Worm (Caenorhabditis elegans) whole organism, L3 larva: Measurements from ENCODE around the gene srw-137.

Source experiments
- ama-1 ChIP-seq: fragments of 150-350 bp; optimal IDR thresholded peaks from 2 replicates; lab custom pipeline; 2018
- fos-1 ChIP-seq: fragments of 150-350 bp; optimal IDR thresholded peaks from 2 replicates; lab custom pipeline; 2014; ENCODE audit warnings: missing biosample characterization, missing genetic modification characterization
- nhr-11 ChIP-seq: fragments of 150-350 bp; optimal IDR thresholded peaks from 2 replicates; lab custom pipeline; 2014; ENCODE audit warnings: missing biosample characterization, missing genetic modification characterization
- nhr-237 ChIP-seq: fragments of 150-350 bp; optimal IDR thresholded peaks from 2 replicates; lab custom pipeline; 2014; ENCODE audit warnings: missing biosample characterization, missing genetic modification characterization
- nhr-76 ChIP-seq: fragments of 150-350 bp; sonication (generic microtip); optimal IDR thresholded peaks from 5 replicates; lab custom pipeline; 2014; ENCODE audit warnings: missing biosample characterization, missing genetic modification characterization
- pqm-1 ChIP-seq: fragments of 150-350 bp; optimal IDR thresholded peaks from 2 replicates; lab custom pipeline; 2017; ENCODE audit warnings: missing biosample characterization, missing genetic modification characterization, inconsistent platforms
- sea-2 ChIP-seq: fragments of 150-350 bp; sonication (generic microtip); optimal IDR thresholded peaks from 4 replicates; lab custom pipeline; 2014; ENCODE audit warnings: missing biosample characterization, missing genetic modification reagents, missing genetic modification characterization
- unc-62 ChIP-seq: fragments of 150-350 bp; sonication (generic microtip); optimal IDR thresholded peaks from 4 replicates; lab custom pipeline; 2014; ENCODE audit warnings: missing biosample characterization, missing genetic modification reagents, missing genetic modification characterization
- ztf-11 ChIP-seq: fragments of 150-350 bp; optimal IDR thresholded peaks from 2 replicates; lab custom pipeline; 2014; ENCODE audit warnings: missing biosample characterization, missing genetic modification characterization
- ztf-4 ChIP-seq: fragments of 150-350 bp; optimal IDR thresholded peaks from 2 replicates; lab custom pipeline; 2014; ENCODE audit warnings: missing biosample characterization, missing genetic modification characterization

- no peak for TF ChIP-seq nhr-237 (tag; lab: Kevin White, UChicago)
- no peak for TF ChIP-seq pqm-1 (tag; lab: Kevin White, UChicago)
- TF ChIP-seq fos-1 (tag; lab: Kevin White, UChicago): no peak
- no peak for TF ChIP-seq unc-62 (GFP tag; lab: Kevin White, UChicago)
- TF ChIP-seq ztf-4 (tag; lab: Kevin White, UChicago): no peak
- no peak for TF ChIP-seq nhr-76 (tag; lab: Kevin White, UChicago)
- no peak for TF ChIP-seq ztf-11 (tag; lab: Kevin White, UChicago)
- no peak for TF ChIP-seq ama-1 (lab: Kevin White, UChicago)
- no peak for TF ChIP-seq nhr-11 (tag; lab: Kevin White, UChicago)
- TF ChIP-seq sea-2 (GFP tag; lab: Kevin White, UChicago): no peak
Observed at ce11 chrV:2962960-2963359, 19.2 kb upstream of the srw-137 start, which contains the start of gene srw-138.
